Fruit fly (Drosophila melanogaster) whole organism, embryonic: Measurements from ENCODE around the gene eIF4H2.

Experiments used
- Bgb ChIP-seq: fragments of 200-800 bp; sonication (Bioruptor generic); IDR thresholded peaks from 2 replicates; pipeline ENCODE4 v1.3.6; 2022; ENCODE audit warnings: missing biosample characterization, missing genetic modification characterization; ENCODE audit not compliant: partially characterized antibody
- CG10209 ChIP-seq: fragments of 200-800 bp; sonication (Bioruptor generic); optimal IDR thresholded peaks from 3 replicates; lab custom pipeline; 2017; ENCODE audit warnings: missing biosample characterization, mild to moderate bottlenecking, missing genetic modification characterization, missing genetic modification reagents
- CG10267 ChIP-seq: fragments of 200-800 bp; sonication (Bioruptor generic); optimal IDR thresholded peaks from 2 replicates; lab custom pipeline; 2018; ENCODE audit warnings: missing biosample characterization, mild to moderate bottlenecking, missing genetic modification characterization, moderate library complexity
- CG10431 ChIP-seq: fragments of 200-800 bp; sonication (Bioruptor generic); optimal IDR thresholded peaks from 3 replicates; lab custom pipeline; 2018; ENCODE audit warnings: missing biosample characterization, mild to moderate bottlenecking, missing genetic modification characterization
- CG11093 ChIP-seq: fragments of 200-800 bp; sonication (Bioruptor generic); IDR thresholded peaks from 3 replicates; pipeline ENCODE4 v1.3.6; 2022; ENCODE audit warnings: missing biosample characterization, missing genetic modification characterization
- CG13123 ChIP-seq: fragments of 200-800 bp; sonication (Bioruptor generic); optimal IDR thresholded peaks from 2 replicates; lab custom pipeline; 2016; ENCODE audit warnings: missing biosample characterization, missing genetic modification characterization
- CG14667 ChIP-seq: fragments of 200-800 bp; sonication (Bioruptor generic); IDR thresholded peaks from 2 replicates; pipeline ENCODE4 v1.3.6; 2022; ENCODE audit warnings: missing biosample characterization, missing genetic modification characterization
- CG15073 ChIP-seq: fragments of 200-800 bp; sonication (Bioruptor generic); optimal IDR thresholded peaks from 2 replicates; lab custom pipeline; 2016; ENCODE audit warnings: missing biosample characterization, missing genetic modification characterization
- CG16779 ChIP-seq: fragments of 200-800 bp; sonication (Bioruptor generic); IDR thresholded peaks from 2 replicates; pipeline ENCODE4 v1.3.6; 2022; ENCODE audit warnings: missing biosample characterization, missing genetic modification characterization
- CG17186 ChIP-seq: fragments of 200-800 bp; sonication (Bioruptor generic); optimal IDR thresholded peaks from 3 replicates; lab custom pipeline; 2017; ENCODE audit warnings: missing biosample characterization, missing genetic modification reagents, missing genetic modification characterization
- CG17912 ChIP-seq: fragments of 200-800 bp; sonication (Bioruptor generic); optimal IDR thresholded peaks from 2 replicates; lab custom pipeline; 2018; ENCODE audit warnings: missing biosample characterization, mild to moderate bottlenecking, missing genetic modification characterization
- CG2199 ChIP-seq: fragments of 200-800 bp; sonication (Bioruptor generic); IDR thresholded peaks from 3 replicates; pipeline ENCODE4 v1.3.6; 2022; ENCODE audit warnings: missing biosample characterization, missing genetic modification characterization
- CG3163 ChIP-seq: fragments of 200-800 bp; sonication (Bioruptor generic); optimal IDR thresholded peaks from 3 replicates; lab custom pipeline; 2016; ENCODE audit warnings: missing biosample characterization, missing genetic modification characterization
- CG32532 ChIP-seq: fragments of 200-800 bp; sonication (Bioruptor generic); IDR thresholded peaks from 2 replicates; pipeline ENCODE4 v1.3.6; 2022; ENCODE audit warnings: missing biosample characterization, missing genetic modification characterization
- CG34422 ChIP-seq: fragments of 200-800 bp; sonication (Bioruptor generic); IDR thresholded peaks from 3 replicates; pipeline ENCODE4 v1.3.6; 2022; ENCODE audit warnings: missing biosample characterization, missing genetic modification characterization
- CG6813 ChIP-seq: fragments of 200-800 bp; sonication (Bioruptor generic); optimal IDR thresholded peaks from 2 replicates; lab custom pipeline; 2017; ENCODE audit warnings: missing biosample characterization, missing genetic modification characterization, mild to moderate bottlenecking, moderate library complexity, missing genetic modification reagents
- CG6854 ChIP-seq: fragments of 200-800 bp; sonication (Bioruptor generic); optimal IDR thresholded peaks from 3 replicates; lab custom pipeline; 2017; ENCODE audit warnings: missing biosample characterization, mild to moderate bottlenecking, missing genetic modification characterization
- CG7987 ChIP-seq: fragments of 200-800 bp; sonication (Bioruptor generic); optimal IDR thresholded peaks from 2 replicates; lab custom pipeline; 2018; ENCODE audit warnings: missing biosample characterization, mild to moderate bottlenecking, missing genetic modification characterization, moderate library complexity
- CG8089 ChIP-seq: fragments of 200-800 bp; sonication (Bioruptor generic); optimal IDR thresholded peaks from 3 replicates; lab custom pipeline; 2016; ENCODE audit warnings: missing biosample characterization, missing genetic modification characterization
- CG8388 ChIP-seq: fragments of 200-800 bp; sonication (Bioruptor generic); optimal IDR thresholded peaks from 2 replicates; lab custom pipeline; 2019; ENCODE audit warnings: missing biosample characterization, mild to moderate bottlenecking, missing genetic modification characterization, moderate library complexity
- CG8478 ChIP-seq: fragments of >200 bp; optimal IDR thresholded peaks from 2 replicates; lab custom pipeline; 2018
- CG9609 ChIP-seq: fragments of 200-800 bp; sonication (Bioruptor generic); optimal IDR thresholded peaks from 3 replicates; lab custom pipeline; 2016; ENCODE audit warnings: missing biosample characterization, missing genetic modification characterization
- Camta ChIP-seq: fragments of 200-800 bp; sonication (Bioruptor generic); optimal IDR thresholded peaks from 2 replicates; lab custom pipeline; 2016; ENCODE audit warnings: missing biosample characterization, missing genetic modification characterization
- CkIIα-i1 ChIP-seq: fragments of 200-800 bp; sonication (Bioruptor generic); IDR thresholded peaks from 2 replicates; pipeline ENCODE4 v1.3.6; 2022; ENCODE audit warnings: missing biosample characterization, missing genetic modification characterization
- Dad ChIP-seq: fragments of 200-800 bp; sonication (Bioruptor generic); optimal IDR thresholded peaks from 3 replicates; lab custom pipeline; 2016; ENCODE audit warnings: missing biosample characterization, missing genetic modification characterization
- Gsc ChIP-seq: fragments of 200-800 bp; sonication (Bioruptor generic); IDR thresholded peaks from 2 replicates; pipeline ENCODE4 v1.3.6; 2022; ENCODE audit warnings: missing biosample characterization, missing genetic modification characterization
- HLH4C ChIP-seq: fragments of 200-800 bp; sonication (Bioruptor generic); IDR thresholded peaks from 3 replicates; pipeline ENCODE4 v1.3.6; 2022; ENCODE audit warnings: missing biosample characterization, missing genetic modification characterization; ENCODE audit not compliant: partially characterized antibody
- HLH54F ChIP-seq: fragments of 200-800 bp; sonication (Bioruptor generic); optimal IDR thresholded peaks from 3 replicates; lab custom pipeline; 2016; ENCODE audit warnings: missing biosample characterization, missing genetic modification characterization
- Hr39 ChIP-seq: fragments of >200 bp; optimal IDR thresholded peaks from 2 replicates; lab custom pipeline; 2017
- NK7.1 ChIP-seq: fragments of 200-800 bp; sonication (Bioruptor generic); optimal IDR thresholded peaks from 3 replicates; lab custom pipeline; 2016; ENCODE audit warnings: missing biosample characterization, missing genetic modification characterization
- Ptx1 ChIP-seq: fragments of 200-800 bp; sonication (Bioruptor generic); IDR thresholded peaks from 2 replicates; pipeline ENCODE4 v1.3.6; 2022; ENCODE audit warnings: missing biosample characterization, missing genetic modification characterization
- TFAM ChIP-seq: fragments of 200-800 bp; sonication (Bioruptor generic); optimal IDR thresholded peaks from 2 replicates; lab custom pipeline; 2017; ENCODE audit warnings: missing biosample characterization, missing genetic modification characterization, inconsistent platforms
- amos ChIP-seq: fragments of 200-800 bp; sonication (Bioruptor generic); IDR thresholded peaks from 2 replicates; pipeline ENCODE4 v1.3.6; 2022; ENCODE audit warnings: missing biosample characterization, missing genetic modification characterization; ENCODE audit not compliant: partially characterized antibody
- ap ChIP-seq: fragments of 200-800 bp; sonication (Bioruptor generic); IDR thresholded peaks from 2 replicates; pipeline ENCODE4 v1.3.6; 2022; ENCODE audit warnings: missing biosample characterization, missing genetic modification characterization
- ato ChIP-seq: fragments of 200-800 bp; sonication (Bioruptor generic); IDR thresholded peaks from 2 replicates; pipeline ENCODE4 v1.3.6; 2022; ENCODE audit warnings: missing biosample characterization, missing genetic modification characterization; ENCODE audit not compliant: partially characterized antibody
- chn ChIP-seq: fragments of 200-800 bp; sonication (Bioruptor generic); optimal IDR thresholded peaks from 2 replicates; lab custom pipeline; 2016; ENCODE audit warnings: missing biosample characterization, missing genetic modification characterization
- cwo ChIP-seq: fragments of 200-800 bp; sonication (Bioruptor generic); optimal IDR thresholded peaks from 3 replicates; lab custom pipeline; 2017; ENCODE audit warnings: missing biosample characterization, missing genetic modification characterization, mild to moderate bottlenecking, moderate library complexity, missing genetic modification reagents
- ewg ChIP-seq: fragments of 200-800 bp; sonication (Bioruptor generic); optimal IDR thresholded peaks from 3 replicates; lab custom pipeline; 2017; ENCODE audit warnings: mild to moderate bottlenecking, missing biosample characterization, missing genetic modification reagents, missing genetic modification characterization
- gem ChIP-seq: fragments of 200-800 bp; sonication (Bioruptor generic); optimal IDR thresholded peaks from 2 replicates; lab custom pipeline; 2019; ENCODE audit warnings: missing biosample characterization, mild to moderate bottlenecking, missing genetic modification characterization, moderate library complexity
- ham ChIP-seq: fragments of 200-800 bp; sonication (Bioruptor generic); IDR thresholded peaks from 2 replicates; pipeline ENCODE4 v1.3.6; 2022; ENCODE audit warnings: missing biosample characterization, missing genetic modification characterization
- hth ChIP-seq: fragments of >200 bp; optimal IDR thresholded peaks from 2 replicates; lab custom pipeline; 2017; ENCODE audit warnings: inconsistent platforms
- jumu ChIP-seq: fragments of 200-800 bp; sonication (Bioruptor generic); optimal IDR thresholded peaks from 3 replicates; lab custom pipeline; 2016; ENCODE audit warnings: missing biosample characterization, missing genetic modification characterization
- maf-S ChIP-seq: fragments of 200-800 bp; sonication (Bioruptor generic); optimal IDR thresholded peaks from 2 replicates; lab custom pipeline; 2016; ENCODE audit warnings: missing biosample characterization, missing genetic modification characterization
- mirr ChIP-seq: fragments of 200-800 bp; sonication (Bioruptor generic); optimal IDR thresholded peaks from 3 replicates; lab custom pipeline; 2018; ENCODE audit warnings: missing biosample characterization, mild to moderate bottlenecking, missing genetic modification characterization
- mld ChIP-seq: fragments of 200-800 bp; sonication (Bioruptor generic); IDR thresholded peaks from 3 replicates; pipeline ENCODE4 v1.3.6; 2022; ENCODE audit warnings: missing biosample characterization, missing genetic modification characterization; ENCODE audit not compliant: partially characterized antibody
- onecut ChIP-seq: fragments of 200-800 bp; sonication (Bioruptor generic); IDR thresholded peaks from 2 replicates; pipeline ENCODE4 v1.3.6; 2022; ENCODE audit warnings: missing biosample characterization, missing genetic modification characterization
- pb ChIP-seq: fragments of 200-800 bp; sonication (Bioruptor generic); optimal IDR thresholded peaks from 3 replicates; lab custom pipeline; 2016; ENCODE audit warnings: missing biosample characterization, missing genetic modification characterization
- sc ChIP-seq, 3 experiments: fragments of >200 bp in 2 of 3; fragments of 200-800 bp in 1 of 3; sonication (Bioruptor generic) in 1 of 3; optimal IDR thresholded peaks; 2 replicates in 2 of 3; 3 replicates in 1 of 3; lab custom pipeline; 2017; ENCODE audit warnings: mild to moderate bottlenecking in 1 of 3, missing biosample characterization in 1 of 3, missing genetic modification characterization in 1 of 3, missing genetic modification reagents in 1 of 3
- schlank ChIP-seq: fragments of 200-800 bp; sonication (Bioruptor generic); optimal IDR thresholded peaks from 2 replicates; lab custom pipeline; 2018; ENCODE audit warnings: missing biosample characterization, mild to moderate bottlenecking, missing genetic modification characterization
- sna ChIP-seq: fragments of 200-800 bp; sonication (Bioruptor generic); IDR thresholded peaks from 2 replicates; pipeline ENCODE4 v1.3.6; 2022; ENCODE audit warnings: missing biosample characterization, missing genetic modification characterization; ENCODE audit not compliant: partially characterized antibody
- usp ChIP-seq: fragments of >200 bp; optimal IDR thresholded peaks from 2 replicates; lab custom pipeline; 2017; ENCODE audit warnings: missing biosample characterization, missing genetic modification characterization
- wor ChIP-seq: fragments of 200-800 bp; sonication (Bioruptor generic); IDR thresholded peaks from 2 replicates; pipeline ENCODE4 v1.3.6; 2022; ENCODE audit warnings: missing biosample characterization, missing genetic modification characterization

eIF4H2 gene

DNA sequence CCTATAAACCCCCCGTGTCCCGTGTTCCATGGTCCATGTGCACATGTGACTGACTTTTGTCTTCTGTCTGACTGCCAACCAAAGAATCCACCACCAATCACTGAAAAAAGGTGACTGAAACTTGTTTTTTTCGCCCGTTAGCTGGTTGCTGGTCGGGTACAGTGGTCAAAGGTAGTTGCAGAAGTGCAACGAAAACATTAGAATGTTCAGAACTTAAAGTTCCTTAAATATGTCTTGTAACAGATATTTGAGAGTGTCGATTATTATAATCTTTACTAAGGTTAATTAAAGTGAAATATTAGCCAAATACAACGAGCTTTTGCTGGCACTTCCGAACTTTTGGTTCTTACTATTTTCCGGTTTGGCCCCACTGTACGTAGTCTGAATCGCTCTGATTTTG is 35.3 kb downstream of the eIF4H2 start (continued):
- TF ChIP-seq cwo (peak; percentile 4), CG13123 (GFP tag; lab: Kevin White, UChicago) (no peak), ap (no peak), Bgb (GFP tag; lab: Robert Waterston, UW) (no peak), CG10209 (GFP tag; lab: Kevin White, UChicago) (peak; percentile 2), Hr39 (lab: Kevin White, UChicago) (no peak), jumu (peak; percentile 29), HLH54F (GFP tag; lab: Kevin White, UChicago) (no peak), usp (no peak), Dad (no peak), sna (GFP tag; lab: Robert Waterston, UW) (no peak), chn (GFP tag; lab: Kevin White, UChicago) (peak; percentile 48), ham (GFP tag; lab: Robert Waterston, UW) (no peak), schlank (no peak), TFAM (no peak), CG8478 (lab: Kevin White, UChicago) (no peak), CG17186 (GFP tag; lab: Kevin White, UChicago) (no peak), hth (lab: Kevin White, UChicago) (no peak), Ptx1 (no peak; the same call in 1 of the 2 replicates), sc (optimal IDR thresholded peaks at IDR 0.05; lab: Kevin White, UChicago) (no peak), sc (GFP tag; optimal IDR thresholded peaks at IDR 0.05; lab: Kevin White, UChicago) (peak; percentile 37), CG10431 (GFP tag; lab: Kevin White, UChicago) (peak; percentile 42), CG11093 (GFP tag; lab: Robert Waterston, UW) (no peak), amos (GFP tag; lab: Robert Waterston, UW) (no peak), CG6854 (GFP tag; lab: Kevin White, UChicago) (no peak), CG14667 (GFP tag; lab: Robert Waterston, UW) (no peak), mirr (GFP tag; lab: Kevin White, UChicago) (no peak), onecut (GFP tag; lab: Robert Waterston, UW) (peak; percentile 42), pb (no peak), CG9609 (GFP tag; lab: Kevin White, UChicago) (no peak), Camta (peak; percentile 14), CG7987 (no peak), gem (tag; lab: Kevin White, UChicago) (peak; percentile 75), CG8089 (GFP tag; lab: Kevin White, UChicago) (peak; percentile 8), ato (GFP tag; lab: Robert Waterston, UW) (no peak), CG16779 (no peak), CG17912 (GFP tag; lab: Kevin White, UChicago) (no peak), CkIIα-i1 (GFP tag; lab: Robert Waterston, UW) (no peak), CG32532 (GFP tag; lab: Robert Waterston, UW) (no peak), wor (no peak), CG10267 (tag; lab: Kevin White, UChicago) (peak; percentile 68), CG34422 (0 out of 3 replicates have a peak, but pooled peaks have one; percentile 25), CG2199 (GFP tag; lab: Robert Waterston, UW) (no peak), maf-S (GFP tag; lab: Kevin White, UChicago) (peak; percentile 25), Gsc (GFP tag; lab: Robert Waterston, UW) (no peak; the same call in 1 of the 2 replicates), NK7.1 (no peak), mld (GFP tag; lab: Robert Waterston, UW) (no peak), CG8388 (GFP tag; lab: Kevin White, UChicago) (peak; percentile 68), CG15073 (no peak), HLH4C (no peak), CG3163 (GFP tag; lab: Kevin White, UChicago) (no peak), CG6813 (peak; percentile 52), ewg (GFP tag; lab: Kevin White, UChicago) (peak; percentile 19)
